Worm (Caenorhabditis elegans) whole organism, L3 larva: ENCODE results near the gene F42A6.5.

Experiments used
- ceh-28 ChIP-seq: fragments of 150-350 bp; optimal IDR thresholded peaks from 2 replicates; lab custom pipeline; 2014; ENCODE audit warnings: missing biosample characterization, missing genetic modification reagents, missing genetic modification characterization
- ceh-82 ChIP-seq: fragments of 150-350 bp; optimal IDR thresholded peaks from 2 replicates; lab custom pipeline; 2014; ENCODE audit warnings: missing biosample characterization, missing genetic modification characterization
- egl-27 ChIP-seq: sonication (generic microtip); optimal IDR thresholded peaks from 4 replicates; lab custom pipeline; 2017; ENCODE audit warnings: missing biosample characterization, missing genetic modification reagents, missing genetic modification characterization
- fkh-2 ChIP-seq: fragments of 150-350 bp; optimal IDR thresholded peaks from 2 replicates; lab custom pipeline; 2014; ENCODE audit warnings: missing biosample characterization, missing genetic modification reagents, missing genetic modification characterization
- mdl-1 ChIP-seq: fragments of 150-350 bp; optimal IDR thresholded peaks from 2 replicates; lab custom pipeline; 2014; ENCODE audit warnings: missing biosample characterization, missing genetic modification characterization
- nhr-11 ChIP-seq: fragments of 150-350 bp; optimal IDR thresholded peaks from 2 replicates; lab custom pipeline; 2014; ENCODE audit warnings: missing biosample characterization, missing genetic modification characterization
- nhr-12 ChIP-seq: fragments of 150-350 bp; optimal IDR thresholded peaks from 2 replicates; lab custom pipeline; 2014; ENCODE audit warnings: missing biosample characterization, missing genetic modification characterization
- nhr-23 ChIP-seq: fragments of 150-350 bp; optimal IDR thresholded peaks from 2 replicates; lab custom pipeline; 2014; ENCODE audit warnings: missing biosample characterization, missing genetic modification reagents, missing genetic modification characterization
- nhr-237 ChIP-seq: fragments of 150-350 bp; optimal IDR thresholded peaks from 2 replicates; lab custom pipeline; 2014; ENCODE audit warnings: missing biosample characterization, missing genetic modification characterization
- nhr-76 ChIP-seq: fragments of 150-350 bp; sonication (generic microtip); optimal IDR thresholded peaks from 5 replicates; lab custom pipeline; 2014; ENCODE audit warnings: missing biosample characterization, missing genetic modification characterization
- pqm-1 ChIP-seq: fragments of 150-350 bp; optimal IDR thresholded peaks from 2 replicates; lab custom pipeline; 2017; ENCODE audit warnings: missing biosample characterization, missing genetic modification characterization, inconsistent platforms
- skn-1 ChIP-seq: fragments of 150-350 bp; optimal IDR thresholded peaks from 2 replicates; lab custom pipeline; 2014; ENCODE audit warnings: missing biosample characterization, missing genetic modification characterization
- snpc-4 ChIP-seq: fragments of 150-350 bp; optimal IDR thresholded peaks from 2 replicates; lab custom pipeline; 2014; ENCODE audit warnings: missing biosample characterization, missing genetic modification characterization
- ztf-4 ChIP-seq: fragments of 150-350 bp; optimal IDR thresholded peaks from 2 replicates; lab custom pipeline; 2014; ENCODE audit warnings: missing biosample characterization, missing genetic modification characterization

DNA sequence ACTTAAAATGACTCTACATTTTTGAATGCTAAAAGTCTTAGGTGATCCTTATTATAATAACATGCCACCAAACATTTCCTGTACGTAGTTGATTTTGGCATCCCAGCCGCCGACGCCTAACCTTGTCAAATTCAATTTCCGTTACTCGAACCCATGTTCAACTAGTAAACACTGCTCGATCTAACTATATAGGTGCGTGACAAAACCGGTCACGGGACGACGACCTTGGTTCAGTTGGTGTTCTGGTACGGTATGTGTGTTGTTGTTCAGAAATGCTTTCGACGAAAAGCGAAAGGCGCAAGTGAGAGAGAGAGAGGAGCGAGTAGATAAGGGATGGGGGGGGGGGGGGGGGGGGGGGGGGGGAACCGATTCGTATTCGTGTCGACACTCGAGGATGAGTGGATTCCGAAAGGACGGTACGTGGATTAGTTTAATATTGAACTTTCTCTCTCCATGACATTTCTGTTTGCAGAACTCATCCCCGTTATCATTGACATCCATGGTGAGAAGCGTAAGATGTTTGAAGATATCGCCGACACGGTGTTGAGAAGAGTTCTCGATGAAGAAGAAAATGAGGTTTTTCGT lies 39.6 kb downstream of the F42A6.5 start, which contains the start of gene W08E12.8:
- TF ChIP-seq mdl-1 (tag; lab: Kevin White, UChicago) (no peak), ceh-82 (no peak), nhr-11 (tag; lab: Kevin White, UChicago) (no peak), pqm-1 (tag; lab: Kevin White, UChicago) (no peak), nhr-76 (tag; lab: Kevin White, UChicago) (no peak), nhr-12 (no peak), fkh-2 (tag; lab: Kevin White, UChicago) (no peak), ceh-28 (no peak), nhr-237 (tag; lab: Kevin White, UChicago) (no peak), egl-27 (tag; lab: Kevin White, UChicago) (no peak), skn-1 (tag; lab: Kevin White, UChicago) (no peak), nhr-23 (tag; lab: Kevin White, UChicago) (no peak), ztf-4 (no peak), snpc-4 (tag; lab: Kevin White, UChicago) (no peak)
